Comparison of ENCODE assay signal across 4 worm cellular contexts in genomic region chrIII:3630337-3630736, ce11.
TF ChIP-seq lines count a peak whose summit lies in the region.

mrps-31 (minus strand) TSS chrIII:3630372.

TF ChIP-seq in whole organism, L1 larva, 84 proteins besides CTCF, POLR2A, EP300 and RAD21 (continued from another document):
- TF ChIP-seq mep-1 (tag; optimal IDR thresholded peaks at IDR 0.05; lab: Kevin White, UChicago) (peak; percentile 39), xbp-1 (tag; optimal IDR thresholded peaks at IDR 0.05; lab: Kevin White, UChicago) (peak; percentile 59), ceh-63 (GFP tag; optimal IDR thresholded peaks at IDR 0.05; lab: Kevin White, UChicago) (no peak), rnt-1 (tag; optimal IDR thresholded peaks at IDR 0.05; lab: Kevin White, UChicago) (peak; percentile 37), sptf-1 (tag; optimal IDR thresholded peaks at IDR 0.05; lab: Kevin White, UChicago) (no peak), dpl-1 (GFP tag; optimal IDR thresholded peaks at IDR 0.05; lab: Kevin White, UChicago) (peak; percentile 24 to 58 (median 57)), fkh-4 (tag; optimal IDR thresholded peaks at IDR 0.05; lab: Kevin White, UChicago; ENCODE audit: borderline replicate concordance) (no peak), F16B12.6 (tag; optimal IDR thresholded peaks at IDR 0.05; lab: Kevin White, UChicago) (peak; percentile 37), nhr-71 (tag; optimal IDR thresholded peaks at IDR 0.05; lab: Kevin White, UChicago) (peak; percentile 73), mdl-1 (tag; optimal IDR thresholded peaks at IDR 0.05; lab: Kevin White, UChicago) (peak in 1 of 2 experiments; percentile 40), lin-35 (GFP tag; optimal IDR thresholded peaks at IDR 0.05; lab: Kevin White, UChicago) (peak; percentile 45 to 68), pqm-1 (tag; optimal IDR thresholded peaks at IDR 0.05; lab: Kevin White, UChicago) (peak; percentile 58), ceh-90 (tag; optimal IDR thresholded peaks at IDR 0.05; lab: Kevin White, UChicago) (no peak), jun-1 (tag; optimal IDR thresholded peaks at IDR 0.05; lab: Kevin White, UChicago) (peak; percentile 24), nhr-19 (GFP tag; conservative IDR thresholded peaks at IDR 0.05; lab: Robert Waterston, UW) (peak; percentile 21; the same call in 1 of the 2 replicates), blmp-1 (tag; optimal IDR thresholded peaks at IDR 0.05; lab: Kevin White, UChicago) (peak; percentile 1), aha-1 (tag; optimal IDR thresholded peaks at IDR 0.05; lab: Kevin White, UChicago) (no peak), nhr-47 (tag; optimal IDR thresholded peaks at IDR 0.05; lab: Kevin White, UChicago) (peak; percentile 65), ceh-82 (tag; optimal IDR thresholded peaks at IDR 0.05; lab: Kevin White, UChicago) (peak in 1 of 3 experiments; percentile 71), dsc-1 (tag; optimal IDR thresholded peaks at IDR 0.05; lab: Kevin White, UChicago) (peak; percentile 34), snu-23 (GFP tag; optimal IDR thresholded peaks at IDR 0.05; lab: Kevin White, UChicago) (peak; percentile 79), elt-3 (tag; optimal IDR thresholded peaks at IDR 0.05; lab: Kevin White, UChicago) (peak in 1 of 6 experiments; percentile 32), unc-130 (tag; optimal IDR thresholded peaks at IDR 0.05; lab: Kevin White, UChicago) (peak; percentile 23), nhr-28 (tag; optimal IDR thresholded peaks at IDR 0.05; lab: Kevin White, UChicago) (no peak), nhr-77 (tag; optimal IDR thresholded peaks at IDR 0.05; lab: Kevin White, UChicago) (peak; percentile 14), tlp-1 (tag; optimal IDR thresholded peaks at IDR 0.05; lab: Kevin White, UChicago) (no peak), lin-14 (GFP tag; optimal IDR thresholded peaks at IDR 0.05; lab: Kevin White, UChicago) (peak; percentile 79), swsn-7 (tag; optimal IDR thresholded peaks at IDR 0.05; lab: Kevin White, UChicago) (peak; percentile 52), tbx-2 (tag; optimal IDR thresholded peaks at IDR 0.05; lab: Kevin White, UChicago) (peak; percentile 51), lin-39 (tag; optimal IDR thresholded peaks at IDR 0.05; lab: Kevin White, UChicago) (peak; percentile 1)

TF ChIP-seq in whole organism, L2 larva, 48 proteins besides CTCF, POLR2A, EP300 and RAD21 (continued from another document):
- peak; percentile 23 for TF ChIP-seq nhr-129 (tag; optimal IDR thresholded peaks at IDR 0.05; lab: Kevin White, UChicago)
- peak; percentile 54 for TF ChIP-seq sma-3 (GFP tag; optimal IDR thresholded peaks at IDR 0.05; lab: Kevin White, UChicago)
- TF ChIP-seq elt-1 (tag; optimal IDR thresholded peaks at IDR 0.05; lab: Kevin White, UChicago), result no peak
- peak; percentile 51 for TF ChIP-seq gmeb-1 (tag; optimal IDR thresholded peaks at IDR 0.05; lab: Kevin White, UChicago)
- TF ChIP-seq mbf-1 (tag; optimal IDR thresholded peaks at IDR 0.05; lab: Kevin White, UChicago), result no peak
- TF ChIP-seq ztf-11 (tag; optimal IDR thresholded peaks at IDR 0.05; lab: Kevin White, UChicago), result no peak
- peak; percentile 42 for TF ChIP-seq F13H6.1 (tag; optimal IDR thresholded peaks at IDR 0.05; lab: Kevin White, UChicago)
- TF ChIP-seq peb-1 (tag; optimal IDR thresholded peaks at IDR 0.05; lab: Kevin White, UChicago), result no peak
- no peak for TF ChIP-seq mdl-1 (tag; optimal IDR thresholded peaks at IDR 0.05; lab: Kevin White, UChicago)
- TF ChIP-seq crh-2 (tag; optimal IDR thresholded peaks at IDR 0.05; lab: Kevin White, UChicago), result peak; percentile 62
- TF ChIP-seq unc-55 (GFP tag; optimal IDR thresholded peaks at IDR 0.05; lab: Kevin White, UChicago), result peak; percentile 65
- TF ChIP-seq ztf-1 (GFP tag; conservative IDR thresholded peaks at IDR 0.05; lab: Robert Waterston, UW), result no peak
- TF ChIP-seq Y55F3AM.14 (GFP tag; optimal IDR thresholded peaks at IDR 0.05; lab: Kevin White, UChicago), result no peak
- TF ChIP-seq fos-1 (tag; optimal IDR thresholded peaks at IDR 0.05; lab: Kevin White, UChicago), result peak; percentile 91
- no peak for TF ChIP-seq ztf-4 (tag; optimal IDR thresholded peaks at IDR 0.05; lab: Kevin White, UChicago)

TF ChIP-seq in whole organism, L3 larva, 47 proteins besides CTCF, POLR2A, EP300 and RAD21 (continued from another document):
- TF ChIP-seq lin-39 (tag; optimal IDR thresholded peaks at IDR 0.05; lab: Kevin White, UChicago) (peak; percentile 44), nhr-12 (tag; optimal IDR thresholded peaks at IDR 0.05; lab: Kevin White, UChicago) (no peak)

TF ChIP-seq in whole organism, L4 larva, 104 proteins besides CTCF, POLR2A, EP300 and RAD21 (continued from another document):
- peak; percentile 59 for TF ChIP-seq mes-2 (tag; optimal IDR thresholded peaks at IDR 0.05; lab: Kevin White, UChicago; ENCODE audit: poor library complexity, severe bottlenecking)
- TF ChIP-seq nhr-6 (tag; optimal IDR thresholded peaks at IDR 0.05; lab: Kevin White, UChicago), result peak; percentile 49
- peak; percentile 91 for TF ChIP-seq dve-1 (tag; optimal IDR thresholded peaks at IDR 0.05; lab: Kevin White, UChicago; ENCODE audit: insufficient read depth)
- TF ChIP-seq lsy-2 (tag; optimal IDR thresholded peaks at IDR 0.05; lab: Kevin White, UChicago), result peak in 1 of 2 experiments; percentile 80
- TF ChIP-seq T20F7.1 (GFP tag; optimal IDR thresholded peaks at IDR 0.05; lab: Kevin White, UChicago), result peak; percentile 99
- TF ChIP-seq mep-1 (tag; optimal IDR thresholded peaks at IDR 0.05; lab: Kevin White, UChicago), result peak; percentile 59
- TF ChIP-seq nhr-11 (tag; optimal IDR thresholded peaks at IDR 0.05; lab: Kevin White, UChicago), result no peak
- TF ChIP-seq nhr-77 (tag; optimal IDR thresholded peaks at IDR 0.05; lab: Kevin White, UChicago), result peak; percentile 67
- TF ChIP-seq ama-1 (optimal IDR thresholded peaks at IDR 0.05; lab: Kevin White, UChicago), result no peak
- peak; percentile 31 for TF ChIP-seq nhr-48 (tag; optimal IDR thresholded peaks at IDR 0.05; lab: Kevin White, UChicago)
- TF ChIP-seq saeg-2 (GFP tag; IDR thresholded peaks at IDR 0.05; lab: Robert Waterston, UW), result no peak
- TF ChIP-seq Y48G9A.11 (GFP tag; IDR thresholded peaks at IDR 0.05; lab: Robert Waterston, UW), result peak; percentile 89
- TF ChIP-seq hlh-30 (tag; optimal IDR thresholded peaks at IDR 0.05; lab: Kevin White, UChicago; ENCODE audit: insufficient read depth), result peak; percentile 40
- TF ChIP-seq pqm-1 (tag; optimal IDR thresholded peaks at IDR 0.05; lab: Kevin White, UChicago), result peak; percentile 87
- peak in 1 of 2 experiments; percentile 13 for TF ChIP-seq hif-1 (tag; optimal IDR thresholded peaks at IDR 0.05; lab: Kevin White, UChicago)
- peak; percentile 53 for TF ChIP-seq dpl-1 (GFP tag; optimal IDR thresholded peaks at IDR 0.05; lab: Kevin White, UChicago)
TF ChIP-seq in whole organism, L4 larva: peak in this region for 20.
